Worm (Caenorhabditis elegans) whole organism, midembryonic: ENCODE measurements around the gene Y1B5A.1.

ENCODE experiments used
- T22C8.4 ChIP-seq: fragments of 200-800 bp; sonication (Bioruptor generic); IDR thresholded peaks from 2 replicates; pipeline ENCODE4 v1.3.6; 2022; ENCODE audit warnings: missing genetic modification characterization, missing compliant biosample characterization
- cog-1 ChIP-seq: sonication (generic microtip); optimal IDR thresholded peaks from 2 replicates; lab custom pipeline; 2016; ENCODE audit warnings: missing genetic modification characterization, missing compliant biosample characterization
- flt-1 ChIP-seq: fragments of 200-800 bp; sonication (Bioruptor generic); IDR thresholded peaks from 2 replicates; pipeline ENCODE4 v1.3.6; 2022; ENCODE audit warnings: missing genetic modification characterization, missing compliant biosample characterization
- klf-2 ChIP-seq: fragments of 200-800 bp; sonication (Bioruptor generic); conservative IDR thresholded peaks from 2 replicates; pipeline ENCODE4 v1.3.6; 2022; ENCODE audit warnings: missing genetic modification reagents, missing genetic modification characterization, missing compliant biosample characterization
- med-1 ChIP-seq: sonication (generic microtip); optimal IDR thresholded peaks from 2 replicates; lab custom pipeline; 2017; ENCODE audit warnings: missing genetic modification characterization, mild to moderate bottlenecking, missing compliant biosample characterization, antibody characterized with exemption, missing genetic modification reagents; ENCODE audit not compliant: insufficient read depth
- ref-1 ChIP-seq: fragments of 200-800 bp; sonication (Bioruptor generic); conservative IDR thresholded peaks from 2 replicates; pipeline ENCODE4 v1.3.6; 2022; ENCODE audit warnings: missing genetic modification reagents, missing genetic modification characterization, missing compliant biosample characterization
- tab-1 ChIP-seq: fragments of 200-800 bp; sonication (Bioruptor generic); IDR thresholded peaks from 2 replicates; pipeline ENCODE4 v1.3.6; 2022; ENCODE audit warnings: missing genetic modification characterization, missing compliant biosample characterization
- ztf-23 ChIP-seq: fragments of 200-800 bp; sonication (Bioruptor generic); IDR thresholded peaks from 2 replicates; pipeline ENCODE4 v1.3.6; 2022; ENCODE audit warnings: missing genetic modification reagents, missing genetic modification characterization, missing compliant biosample characterization
- ztf-29 ChIP-seq: fragments of 200-800 bp; sonication (Bioruptor generic); IDR thresholded peaks from 2 replicates; pipeline ENCODE4 v1.3.6; 2022; ENCODE audit warnings: missing genetic modification reagents, missing genetic modification characterization, missing compliant biosample characterization

The Y1B5A.1 gene

ce11 chrX:7067250-7067958 is 17.8 kb upstream of the Y1B5A.1 start:
- TF ChIP-seq flt-1 (GFP tag; lab: Robert Waterston, UW) (0 out of 2 replicates have a peak, but pooled peaks have one; percentile 10), ref-1 (no peak)

ce11 chrX:7068400-7068799 is 16.8 kb upstream of the Y1B5A.1 start, which contains the start of gene pdi-6:
Gene pdi-6 (minus strand): TSS chrX:7068563.
- peak; percentile 54 for TF ChIP-seq cog-1 (tag; lab: Kevin White, UChicago)
- no peak for TF ChIP-seq med-1 (GFP tag; lab: Kevin White, UChicago)
- no peak for TF ChIP-seq ztf-29 (GFP tag; lab: Robert Waterston, UW)
- TF ChIP-seq T22C8.4 (GFP tag; lab: Robert Waterston, UW), result no peak
- TF ChIP-seq ztf-23 (GFP tag; lab: Robert Waterston, UW), result peak; percentile 77
- TF ChIP-seq klf-2 (GFP tag; lab: Robert Waterston, UW), result peak; percentile 54; the same call in 1 of the 2 replicates
- no peak for TF ChIP-seq ref-1
- TF ChIP-seq tab-1 (GFP tag; lab: Robert Waterston, UW), result no peak
- peak; percentile 60 for TF ChIP-seq flt-1 (GFP tag; lab: Robert Waterston, UW)

- TF ChIP-seq ztf-29 (GFP tag; lab: Robert Waterston, UW) (no peak), med-1 (GFP tag; lab: Kevin White, UChicago) (no peak), cog-1 (tag; lab: Kevin White, UChicago) (no peak), ztf-23 (GFP tag; lab: Robert Waterston, UW) (no peak), ref-1 (no peak), flt-1 (GFP tag; lab: Robert Waterston, UW) (no peak), T22C8.4 (GFP tag; lab: Robert Waterston, UW) (no peak), tab-1 (GFP tag; lab: Robert Waterston, UW) (no peak), klf-2 (GFP tag; lab: Robert Waterston, UW) (no peak)
Observed at ce11 chrX:7075250-7075649, 9.9 kb upstream of the Y1B5A.1 start, which contains the start of gene B0403.6. Gene B0403.6 (minus strand): TSS chrX:7075350.

ce11 chrX:7076485-7076884 is 8.7 kb upstream of the Y1B5A.1 start:
- TF ChIP-seq cog-1 (tag; lab: Kevin White, UChicago), result no peak
- TF ChIP-seq med-1 (GFP tag; lab: Kevin White, UChicago), result no peak
- no peak for TF ChIP-seq klf-2 (GFP tag; lab: Robert Waterston, UW)
- no peak for TF ChIP-seq T22C8.4 (GFP tag; lab: Robert Waterston, UW)
- no peak for TF ChIP-seq ref-1
- TF ChIP-seq ztf-29 (GFP tag; lab: Robert Waterston, UW), result no peak
- TF ChIP-seq flt-1 (GFP tag; lab: Robert Waterston, UW), result no peak
- no peak for TF ChIP-seq tab-1 (GFP tag; lab: Robert Waterston, UW)
- no peak for TF ChIP-seq ztf-23 (GFP tag; lab: Robert Waterston, UW)

- no peak for TF ChIP-seq ref-1
- TF ChIP-seq cog-1 (tag; lab: Kevin White, UChicago), result no peak
Observed at ce11 chrX:7085912-7086311, 745 bp downstream of the Y1B5A.1 start, which contains the start of gene C36B7.4. Gene C36B7.4 (minus strand): TSS chrX:7086012.

ce11 chrX:7096349-7096748 is 11.2 kb downstream of the Y1B5A.1 start, which contains the start of gene C36B7.5:
Gene C36B7.5 (minus strand): TSS chrX:7096449.
- TF ChIP-seq med-1 (GFP tag; lab: Kevin White, UChicago), result no peak
- no peak for TF ChIP-seq ztf-23 (GFP tag; lab: Robert Waterston, UW)
- TF ChIP-seq flt-1 (GFP tag; lab: Robert Waterston, UW), result no peak
- TF ChIP-seq klf-2 (GFP tag; lab: Robert Waterston, UW), result no peak
- no peak for TF ChIP-seq ztf-29 (GFP tag; lab: Robert Waterston, UW)
- no peak for TF ChIP-seq T22C8.4 (GFP tag; lab: Robert Waterston, UW)
- no peak for TF ChIP-seq ref-1
- TF ChIP-seq cog-1 (tag; lab: Kevin White, UChicago), result no peak
- TF ChIP-seq tab-1 (GFP tag; lab: Robert Waterston, UW), result no peak

- TF ChIP-seq ref-1, result no peak
- no peak for TF ChIP-seq ztf-23 (GFP tag; lab: Robert Waterston, UW)
Observed at ce11 chrX:7099049-7099448, 13.9 kb downstream of the Y1B5A.1 start.

ce11 chrX:7100290-7100689 is 15.1 kb downstream of the Y1B5A.1 start, which contains the start of gene C36B7.6:
Gene C36B7.6 (minus strand): TSS chrX:7100338.
- TF ChIP-seq T22C8.4 (GFP tag; lab: Robert Waterston, UW), result no peak
- no peak for TF ChIP-seq med-1 (GFP tag; lab: Kevin White, UChicago)
- TF ChIP-seq ztf-29 (GFP tag; lab: Robert Waterston, UW), result no peak
- TF ChIP-seq flt-1 (GFP tag; lab: Robert Waterston, UW), result no peak
- no peak for TF ChIP-seq ztf-23 (GFP tag; lab: Robert Waterston, UW)

- TF ChIP-seq T22C8.4 (GFP tag; lab: Robert Waterston, UW) (no peak), klf-2 (GFP tag; lab: Robert Waterston, UW) (no peak), flt-1 (GFP tag; lab: Robert Waterston, UW) (no peak), cog-1 (tag; lab: Kevin White, UChicago) (no peak), ref-1 (no peak), tab-1 (GFP tag; lab: Robert Waterston, UW) (no peak), med-1 (GFP tag; lab: Kevin White, UChicago) (no peak), ztf-23 (GFP tag; lab: Robert Waterston, UW) (no peak)
Observed at ce11 chrX:7101477-7101876, 16.3 kb downstream of the Y1B5A.1 start, which contains the start of gene C36B7.3. Gene C36B7.3 (plus strand): TSS chrX:7101777.

- TF ChIP-seq med-1 (GFP tag; lab: Kevin White, UChicago) (no peak), flt-1 (GFP tag; lab: Robert Waterston, UW) (no peak), ref-1 (no peak), klf-2 (GFP tag; lab: Robert Waterston, UW) (no peak), cog-1 (tag; lab: Kevin White, UChicago) (no peak), T22C8.4 (GFP tag; lab: Robert Waterston, UW) (no peak), ztf-29 (GFP tag; lab: Robert Waterston, UW) (no peak), ztf-23 (GFP tag; lab: Robert Waterston, UW) (no peak), tab-1 (GFP tag; lab: Robert Waterston, UW) (no peak)
Observed at ce11 chrX:7106103-7106502, 20.9 kb downstream of the Y1B5A.1 start, which contains the start of gene C36B7.2. Gene C36B7.2 (plus strand): TSS chrX:7106403.
